Fruit fly (Drosophila melanogaster): ENCODE data around the gene Traf6.
A peak's percentile ranks its signal among the peaks of the same experiment; 100 is the strongest.

Traf6 gene

dm6 chrX:8115717-8116311 lies 41.4 kb downstream of the Traf6 start, which contains the start of gene Gclc (continued):
- no peak for TF ChIP-seq gcm (GFP tag; optimal IDR thresholded peaks at IDR 0.05)
- TF ChIP-seq slou (GFP tag; optimal IDR thresholded peaks at IDR 0.05), result no peak
- TF ChIP-seq Fer2 (tag; optimal IDR thresholded peaks at IDR 0.05), result no peak
- peak; percentile 50; the same call in 1 of the 4 replicates for TF ChIP-seq Dll (GFP tag; IDR thresholded peaks at IDR 0.05; ENCODE audit: partially characterized antibody)
- peak; percentile 60 for TF ChIP-seq Dref (GFP tag; IDR thresholded peaks at IDR 0.05)
- TF ChIP-seq insv (GFP tag; optimal IDR thresholded peaks at IDR 0.05), result peak; percentile 31 to 90
- no peak for TF ChIP-seq unpg (GFP tag; optimal IDR thresholded peaks at IDR 0.05)
- TF ChIP-seq sqz (GFP tag; optimal IDR thresholded peaks at IDR 0.05), result no peak
- no peak for TF ChIP-seq CG33557 (GFP tag; optimal IDR thresholded peaks at IDR 0.05)
- TF ChIP-seq CG17359 (tag; optimal IDR thresholded peaks at IDR 0.05), result no peak
- TF ChIP-seq CoRest (tag; optimal IDR thresholded peaks at IDR 0.05), result no peak
- TF ChIP-seq CG2678 (tag; optimal IDR thresholded peaks at IDR 0.05), result no peak
- TF ChIP-seq Fer1 (GFP tag; optimal IDR thresholded peaks at IDR 0.05), result peak; percentile 25
- TF ChIP-seq CG31365 (tag; optimal IDR thresholded peaks at IDR 0.05), result no peak
- TF ChIP-seq ash1 (GFP tag; optimal IDR thresholded peaks at IDR 0.05), result no peak
- no peak for TF ChIP-seq maf-S (GFP tag; optimal IDR thresholded peaks at IDR 0.05)
- no peak for TF ChIP-seq Hr3 (GFP tag; optimal IDR thresholded peaks at IDR 0.05)
- TF ChIP-seq gfzf (GFP tag; optimal IDR thresholded peaks at IDR 0.05), result peak; percentile 77
- peak; percentile 64 for TF ChIP-seq CG9797 (GFP tag; optimal IDR thresholded peaks at IDR 0.05)
- TF ChIP-seq tll (GFP tag; optimal IDR thresholded peaks at IDR 0.05), result no peak
- TF ChIP-seq CG31441 (GFP tag; IDR thresholded peaks at IDR 0.05), result no peak
- peak; percentile 56 for TF ChIP-seq Jarid2 (GFP tag; optimal IDR thresholded peaks at IDR 0.05)
- TF ChIP-seq Atf6 (GFP tag; IDR thresholded peaks at IDR 0.05), result 0 out of 2 replicates have a peak, but pooled peaks have one; percentile 8
- TF ChIP-seq CG2712 (tag; optimal IDR thresholded peaks at IDR 0.05), result no peak
- TF ChIP-seq Eip74EF (GFP tag; optimal IDR thresholded peaks at IDR 0.05), result peak in 1 of 2 experiments; percentile 1
- peak; percentile 52; the same call in 1 of the 2 replicates for TF ChIP-seq unc-4 (GFP tag; IDR thresholded peaks at IDR 0.05; ENCODE audit: partially characterized antibody)
- peak; percentile 54; the same call in 1 of the 2 replicates for TF ChIP-seq amos (GFP tag; IDR thresholded peaks at IDR 0.05; ENCODE audit: partially characterized antibody)
- no peak for TF ChIP-seq fd96Cb (tag; optimal IDR thresholded peaks at IDR 0.05)
- TF ChIP-seq Pdp1 (GFP tag; optimal IDR thresholded peaks at IDR 0.05), result no peak
- 0 out of 3 replicates have a peak, but pooled peaks have one; percentile 34 for TF ChIP-seq CG34422 (GFP tag; IDR thresholded peaks at IDR 0.05)
- TF ChIP-seq CG15073 (GFP tag; optimal IDR thresholded peaks at IDR 0.05), result no peak
- no peak for TF ChIP-seq Oli (tag; optimal IDR thresholded peaks at IDR 0.05)
- no peak for TF ChIP-seq cato (GFP tag; optimal IDR thresholded peaks at IDR 0.05; ENCODE audit: borderline replicate concordance)
- TF ChIP-seq CG1603 (tag; optimal IDR thresholded peaks at IDR 0.05), result peak; percentile 42
- no peak for TF ChIP-seq psq (GFP tag; optimal IDR thresholded peaks at IDR 0.05)
- TF ChIP-seq abd-A (tag; optimal IDR thresholded peaks at IDR 0.05), result no peak
- no peak for TF ChIP-seq crc (GFP tag; optimal IDR thresholded peaks at IDR 0.05)
- TF ChIP-seq tgo (GFP tag; IDR thresholded peaks at IDR 0.05), result no peak
- TF ChIP-seq Rx (GFP tag; IDR thresholded peaks at IDR 0.05), result no peak
- peak; percentile 39 for TF ChIP-seq Scr (GFP tag; IDR thresholded peaks at IDR 0.05; ENCODE audit: partially characterized antibody)
- no peak for TF ChIP-seq CG12391 (tag; optimal IDR thresholded peaks at IDR 0.05)

Data from whole organism, embryonic.